Fruit fly (Drosophila melanogaster) whole organism, adult: ENCODE measurements around the gene zen2.
A peak's percentile ranks its signal among the peaks of the same experiment; 100 is the strongest.

Source experiments
- CG11617 ChIP-seq: fragments of 200-800 bp; sonication (Bioruptor generic); optimal IDR thresholded peaks from 2 replicates; lab custom pipeline; 2017; ENCODE audit warnings: mild to moderate bottlenecking, missing biosample characterization, missing genetic modification reagents, missing genetic modification characterization
- CG12768 ChIP-seq: fragments of 200-800 bp; sonication (Bioruptor generic); optimal IDR thresholded peaks from 2 replicates; lab custom pipeline; 2017; ENCODE audit warnings: missing biosample characterization, missing genetic modification characterization, mild to moderate bottlenecking, moderate library complexity, missing genetic modification reagents
- CG14711 ChIP-seq: fragments of 200-800 bp; sonication (Bioruptor generic); optimal IDR thresholded peaks from 2 replicates; lab custom pipeline; 2018; ENCODE audit warnings: missing biosample characterization, mild to moderate bottlenecking, missing genetic modification characterization, moderate library complexity
- CG1620 ChIP-seq: fragments of 200-800 bp; sonication (Bioruptor generic); optimal IDR thresholded peaks from 2 replicates; lab custom pipeline; 2016; ENCODE audit warnings: missing biosample characterization, missing genetic modification characterization
- CG33017 ChIP-seq: fragments of 200-800 bp; sonication (Bioruptor generic); optimal IDR thresholded peaks from 2 replicates; lab custom pipeline; 2018; ENCODE audit warnings: missing biosample characterization, mild to moderate bottlenecking, missing genetic modification characterization, moderate library complexity
- CG5204 ChIP-seq: fragments of 200-800 bp; sonication (Bioruptor generic); optimal IDR thresholded peaks from 2 replicates; lab custom pipeline; 2016; ENCODE audit warnings: missing biosample characterization, missing genetic modification characterization
- CG7045 ChIP-seq: fragments of 200-800 bp; sonication (Bioruptor generic); optimal IDR thresholded peaks from 2 replicates; lab custom pipeline; 2017; ENCODE audit warnings: missing biosample characterization, mild to moderate bottlenecking, missing genetic modification characterization
- CG7101 ChIP-seq: fragments of 200-800 bp; sonication (Bioruptor generic); optimal IDR thresholded peaks from 2 replicates; lab custom pipeline; 2018; ENCODE audit warnings: missing biosample characterization, mild to moderate bottlenecking, missing genetic modification characterization, moderate library complexity
- Clk ChIP-seq: fragments of 200-800 bp; sonication (Bioruptor generic); optimal IDR thresholded peaks from 2 replicates; lab custom pipeline; 2017; ENCODE audit warnings: missing biosample characterization, missing genetic modification characterization
- Crg-1 ChIP-seq: fragments of 200-800 bp; sonication (Bioruptor generic); optimal IDR thresholded peaks from 2 replicates; lab custom pipeline; 2016; ENCODE audit warnings: missing biosample characterization, missing genetic modification characterization
- Hr96 ChIP-seq: fragments of 200-800 bp; sonication (Bioruptor generic); optimal IDR thresholded peaks from 2 replicates; lab custom pipeline; 2016; ENCODE audit warnings: missing biosample characterization, missing genetic modification characterization
- Mnt ChIP-seq: fragments of 200-800 bp; sonication (Bioruptor generic); optimal IDR thresholded peaks from 2 replicates; lab custom pipeline; 2016; ENCODE audit warnings: missing biosample characterization, mild to moderate bottlenecking, missing genetic modification characterization
- bab1 ChIP-seq: fragments of 200-800 bp; sonication (Bioruptor generic); optimal IDR thresholded peaks from 3 replicates; lab custom pipeline; 2019; ENCODE audit warnings: missing biosample characterization, mild to moderate bottlenecking, missing genetic modification characterization, moderate library complexity
- cic ChIP-seq: fragments of 200-800 bp; sonication (Bioruptor generic); optimal IDR thresholded peaks from 2 replicates; lab custom pipeline; 2017; ENCODE audit warnings: missing biosample characterization, mild to moderate bottlenecking, missing genetic modification characterization, moderate library complexity
- cnc ChIP-seq, 2 experiments: fragments of >200 bp; optimal IDR thresholded peaks; 2 replicates each; lab custom pipeline; 2017
- kay ChIP-seq: fragments of 200-800 bp; sonication (Bioruptor generic); peaks from one replicate; lab custom pipeline; 2016; ENCODE audit warnings: missing biosample characterization, missing genetic modification characterization, borderline replicate concordance
- ovo ChIP-seq: fragments of 200-800 bp; sonication (Bioruptor generic); optimal IDR thresholded peaks from 2 replicates; lab custom pipeline; 2016; ENCODE audit warnings: missing biosample characterization, missing genetic modification characterization
- pad ChIP-seq: fragments of 200-800 bp; sonication (Bioruptor generic); optimal IDR thresholded peaks from 3 replicates; lab custom pipeline; 2017; ENCODE audit warnings: missing biosample characterization, missing genetic modification characterization, mild to moderate bottlenecking, moderate library complexity, missing genetic modification reagents
- tj ChIP-seq: fragments of 200-800 bp; sonication (Bioruptor generic); optimal IDR thresholded peaks from 3 replicates; lab custom pipeline; 2017; ENCODE audit warnings: missing biosample characterization, mild to moderate bottlenecking, missing genetic modification characterization, moderate library complexity
- toe ChIP-seq: fragments of 200-800 bp; sonication (Bioruptor generic); optimal IDR thresholded peaks from 2 replicates; lab custom pipeline; 2016; ENCODE audit warnings: missing biosample characterization, missing genetic modification characterization

The zen2 gene

DNA sequence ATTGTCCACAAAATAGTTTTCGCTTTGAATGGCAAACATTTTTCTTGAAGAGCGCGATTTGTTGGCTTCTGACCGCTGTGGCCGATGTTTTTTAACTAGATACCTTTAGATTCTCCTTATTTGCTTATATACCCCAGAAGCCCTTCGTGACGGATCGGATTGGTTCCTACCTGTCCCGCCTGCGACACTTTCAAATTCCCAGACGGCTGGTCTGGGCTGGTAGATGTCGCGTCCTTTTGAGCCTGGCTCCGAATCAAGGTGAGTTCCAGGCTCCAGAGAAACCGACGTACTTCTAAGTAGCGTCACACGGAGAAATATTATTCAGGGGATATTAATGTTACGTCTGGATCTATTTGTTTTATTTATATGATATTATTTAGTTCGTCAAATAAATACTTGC lies at the start of gene zen2:
Gene zen2, minus strand, starts transcription at position 101 of the 400 bp plus-strand sequence.
- TF ChIP-seq CG7045 (GFP tag; lab: Kevin White, UChicago) = no peak
- TF ChIP-seq Clk (GFP tag; lab: Kevin White, UChicago) = no peak
- TF ChIP-seq cnc (optimal IDR thresholded peaks at IDR 0.05; lab: Kevin White, UChicago) = no peak
- TF ChIP-seq tj (GFP tag; lab: Kevin White, UChicago) = no peak
- no peak for TF ChIP-seq ovo (GFP tag; lab: Kevin White, UChicago)
- TF ChIP-seq CG14711 (tag; lab: Kevin White, UChicago) = no peak
- no peak for TF ChIP-seq kay (GFP tag; lab: Kevin White, UChicago)
- TF ChIP-seq pad (GFP tag; lab: Kevin White, UChicago) = no peak
- no peak for TF ChIP-seq CG5204 (GFP tag; lab: Kevin White, UChicago)
- no peak for TF ChIP-seq CG33017 (tag; lab: Kevin White, UChicago)
- no peak for TF ChIP-seq CG11617
- no peak for TF ChIP-seq toe (GFP tag; lab: Kevin White, UChicago)
- no peak for TF ChIP-seq cic (GFP tag; lab: Kevin White, UChicago)
- no peak for TF ChIP-seq CG7101 (tag; lab: Kevin White, UChicago)
- TF ChIP-seq Crg-1 (GFP tag; lab: Kevin White, UChicago) = no peak
- no peak for TF ChIP-seq Hr96 (GFP tag; lab: Kevin White, UChicago)

DNA sequence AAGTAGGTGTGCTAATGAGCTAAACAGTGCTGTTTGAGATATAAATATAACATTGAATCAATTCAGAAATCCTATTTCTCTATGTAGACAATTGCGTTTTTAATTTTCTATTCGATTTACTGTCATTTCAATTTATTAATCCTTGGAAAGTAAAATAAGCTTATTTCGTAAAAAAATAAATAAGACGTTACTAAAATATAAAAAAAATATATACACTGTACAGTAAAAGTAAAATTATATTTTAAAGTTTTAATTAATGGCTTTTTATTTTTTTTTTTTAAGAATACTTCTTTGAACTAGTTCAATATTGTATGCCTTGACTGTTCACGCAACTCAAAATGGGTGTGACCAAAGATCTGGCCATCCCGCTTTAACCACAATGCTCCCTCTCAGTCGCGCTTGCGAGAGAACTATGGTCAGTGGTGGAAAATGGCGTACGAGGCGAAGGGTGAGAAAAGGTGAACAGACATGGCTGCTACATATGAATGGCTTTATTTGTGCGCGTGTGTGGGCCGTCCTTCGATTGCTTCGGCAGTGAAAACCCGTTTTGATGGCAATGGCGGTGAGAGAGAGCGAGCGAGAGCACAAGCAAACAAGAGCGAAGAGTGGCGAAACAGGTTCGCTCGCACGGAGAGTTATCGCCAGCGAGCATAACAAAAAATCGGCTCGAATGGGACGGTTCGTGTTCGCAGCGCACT lies 47.4 kb upstream of the zen2 start, which contains the start of gene Dfd:
Gene Dfd, plus strand, starts transcription at position 648 of the 698 bp plus-strand sequence.
- no peak for TF ChIP-seq CG12768
- TF ChIP-seq CG14711 (tag; lab: Kevin White, UChicago) = no peak
- TF ChIP-seq CG33017 (tag; lab: Kevin White, UChicago) = no peak
- TF ChIP-seq Crg-1 (GFP tag; lab: Kevin White, UChicago) = no peak
- TF ChIP-seq toe (GFP tag; lab: Kevin White, UChicago) = no peak
- no peak for TF ChIP-seq CG1620 (GFP tag; lab: Kevin White, UChicago)
- no peak for TF ChIP-seq CG11617
- no peak for TF ChIP-seq kay (GFP tag; lab: Kevin White, UChicago)
- no peak for TF ChIP-seq CG7045 (GFP tag; lab: Kevin White, UChicago)

DNA sequence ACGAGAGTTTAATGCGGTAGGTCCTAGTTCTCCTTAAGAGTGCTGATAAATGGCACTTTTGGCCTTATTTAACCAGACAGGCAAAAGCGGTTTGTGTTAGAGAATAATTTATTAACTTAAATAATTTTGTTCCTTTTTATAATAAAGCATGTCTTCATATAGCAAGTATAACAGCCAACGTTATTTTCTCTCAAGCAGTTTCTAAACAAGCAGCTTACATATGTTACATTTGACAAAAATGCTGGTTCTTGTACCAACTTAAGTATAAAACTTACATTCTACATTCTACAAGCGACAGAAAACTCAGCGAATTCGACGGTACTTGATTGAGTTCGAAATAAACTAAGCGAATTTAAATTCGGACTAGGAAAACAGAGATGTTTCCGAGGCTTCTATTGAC lies 36.1 kb upstream of the zen2 start:
- TF ChIP-seq CG7045 (GFP tag; lab: Kevin White, UChicago) = no peak

DNA sequence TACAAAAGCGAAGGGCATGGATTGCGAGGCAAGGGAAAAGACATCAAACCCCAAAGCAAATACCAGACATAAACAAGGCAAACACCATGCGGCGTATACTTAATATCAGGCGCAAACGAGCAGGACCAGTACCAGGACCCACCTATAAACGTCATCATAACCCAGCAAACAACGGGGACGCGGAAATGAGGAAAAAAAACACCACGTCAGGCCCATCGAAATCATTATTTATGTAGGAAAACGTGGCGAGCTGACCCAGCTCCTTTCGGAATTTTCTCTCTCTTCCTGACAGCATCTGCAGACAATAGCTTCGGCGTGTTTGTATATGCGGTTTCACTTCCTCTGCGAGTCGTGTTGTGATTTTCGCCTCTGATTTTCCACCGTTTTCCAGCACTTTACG lies 32.9 kb upstream of the zen2 start:
- no peak for TF ChIP-seq CG12768
- no peak for TF ChIP-seq CG33017 (tag; lab: Kevin White, UChicago)
- no peak for TF ChIP-seq Hr96 (GFP tag; lab: Kevin White, UChicago)
- TF ChIP-seq kay (GFP tag; lab: Kevin White, UChicago) = peak; percentile 8
- no peak for TF ChIP-seq CG7101 (tag; lab: Kevin White, UChicago)
- no peak for TF ChIP-seq CG7045 (GFP tag; lab: Kevin White, UChicago)
- TF ChIP-seq Crg-1 (GFP tag; lab: Kevin White, UChicago) = no peak

DNA sequence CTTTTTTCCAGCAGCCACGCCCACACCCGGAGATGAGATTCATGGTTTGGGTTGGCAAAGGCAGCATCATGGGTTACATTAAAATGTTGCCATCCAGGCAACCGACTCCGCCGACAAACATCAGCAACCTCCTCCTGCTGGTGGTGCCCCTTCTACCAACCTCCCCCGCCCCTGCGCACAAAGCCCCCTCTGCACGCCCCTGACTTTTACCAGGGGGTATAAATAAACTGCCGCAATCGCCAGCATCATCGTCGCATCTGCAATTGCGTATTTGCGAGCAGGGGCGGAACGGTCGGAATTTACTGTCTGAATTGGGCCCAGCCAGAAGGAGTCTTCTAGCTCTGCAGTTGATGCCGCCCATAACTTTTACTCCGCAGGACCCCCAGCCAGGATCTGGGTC lies 27.9 kb upstream of the zen2 start:
- TF ChIP-seq tj (GFP tag; lab: Kevin White, UChicago) = no peak
- no peak for TF ChIP-seq CG11617
- no peak for TF ChIP-seq CG5204 (GFP tag; lab: Kevin White, UChicago)
- no peak for TF ChIP-seq ovo (GFP tag; lab: Kevin White, UChicago)
- no peak for TF ChIP-seq CG7045 (GFP tag; lab: Kevin White, UChicago)
- TF ChIP-seq Mnt (GFP tag; lab: Kevin White, UChicago) = no peak
- TF ChIP-seq bab1 (GFP tag; lab: Kevin White, UChicago) = no peak
- TF ChIP-seq toe (GFP tag; lab: Kevin White, UChicago) = no peak
- TF ChIP-seq CG14711 (tag; lab: Kevin White, UChicago) = no peak
- no peak for TF ChIP-seq kay (GFP tag; lab: Kevin White, UChicago)
- TF ChIP-seq Clk (GFP tag; lab: Kevin White, UChicago) = no peak
- TF ChIP-seq CG7101 (tag; lab: Kevin White, UChicago) = no peak
- no peak for TF ChIP-seq cnc (optimal IDR thresholded peaks at IDR 0.05; lab: Kevin White, UChicago)
- TF ChIP-seq CG12768 = no peak
- no peak for TF ChIP-seq pad (GFP tag; lab: Kevin White, UChicago)
- no peak for TF ChIP-seq cic (GFP tag; lab: Kevin White, UChicago)
- TF ChIP-seq CG1620 (GFP tag; lab: Kevin White, UChicago) = no peak
- TF ChIP-seq Crg-1 (GFP tag; lab: Kevin White, UChicago) = no peak

DNA sequence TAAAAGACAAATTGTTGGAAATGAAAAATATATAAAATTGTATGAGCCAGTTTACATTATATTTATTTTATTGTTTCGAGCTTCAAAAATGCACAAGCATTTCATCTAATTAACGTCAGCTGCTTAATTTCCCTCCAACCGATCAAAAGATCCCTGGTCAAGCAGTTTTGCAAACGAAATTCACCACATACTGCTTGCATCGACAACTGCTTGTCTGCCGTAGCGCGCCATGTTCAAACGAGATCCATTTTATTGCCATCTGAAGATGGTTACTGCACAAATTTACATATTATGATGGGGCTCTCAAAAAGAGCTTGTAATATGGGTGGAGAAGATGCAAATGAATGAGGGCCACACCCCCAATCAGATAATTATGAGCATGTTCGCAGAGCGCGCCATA lies 24.3 kb upstream of the zen2 start:
- no peak for TF ChIP-seq ovo (GFP tag; lab: Kevin White, UChicago)
- TF ChIP-seq Clk (GFP tag; lab: Kevin White, UChicago) = no peak
- no peak for TF ChIP-seq CG14711 (tag; lab: Kevin White, UChicago)
- TF ChIP-seq Hr96 (GFP tag; lab: Kevin White, UChicago) = no peak
- TF ChIP-seq CG7101 (tag; lab: Kevin White, UChicago) = no peak
- TF ChIP-seq pad (GFP tag; lab: Kevin White, UChicago) = no peak
- TF ChIP-seq CG7045 (GFP tag; lab: Kevin White, UChicago) = no peak
- no peak for TF ChIP-seq CG11617
- no peak for TF ChIP-seq cic (GFP tag; lab: Kevin White, UChicago)
- TF ChIP-seq kay (GFP tag; lab: Kevin White, UChicago) = no peak
- no peak for TF ChIP-seq CG1620 (GFP tag; lab: Kevin White, UChicago)
- TF ChIP-seq Mnt (GFP tag; lab: Kevin White, UChicago) = no peak
- no peak for TF ChIP-seq cnc (optimal IDR thresholded peaks at IDR 0.05; lab: Kevin White, UChicago)
- no peak for TF ChIP-seq Crg-1 (GFP tag; lab: Kevin White, UChicago)
- no peak for TF ChIP-seq CG12768
